Worm (Caenorhabditis elegans) whole organism, midembryonic: Measurements from ENCODE around the gene dpy-28.

Source experiments
- flt-1 ChIP-seq: fragments of 200-800 bp; sonication (Bioruptor generic); IDR thresholded peaks from 2 replicates; pipeline ENCODE4 v1.3.6; 2022; ENCODE audit warnings: missing genetic modification characterization, missing compliant biosample characterization
- klf-2 ChIP-seq: fragments of 200-800 bp; sonication (Bioruptor generic); conservative IDR thresholded peaks from 2 replicates; pipeline ENCODE4 v1.3.6; 2022; ENCODE audit warnings: missing genetic modification reagents, missing genetic modification characterization, missing compliant biosample characterization
- tab-1 ChIP-seq: fragments of 200-800 bp; sonication (Bioruptor generic); IDR thresholded peaks from 2 replicates; pipeline ENCODE4 v1.3.6; 2022; ENCODE audit warnings: missing genetic modification characterization, missing compliant biosample characterization

DNA sequence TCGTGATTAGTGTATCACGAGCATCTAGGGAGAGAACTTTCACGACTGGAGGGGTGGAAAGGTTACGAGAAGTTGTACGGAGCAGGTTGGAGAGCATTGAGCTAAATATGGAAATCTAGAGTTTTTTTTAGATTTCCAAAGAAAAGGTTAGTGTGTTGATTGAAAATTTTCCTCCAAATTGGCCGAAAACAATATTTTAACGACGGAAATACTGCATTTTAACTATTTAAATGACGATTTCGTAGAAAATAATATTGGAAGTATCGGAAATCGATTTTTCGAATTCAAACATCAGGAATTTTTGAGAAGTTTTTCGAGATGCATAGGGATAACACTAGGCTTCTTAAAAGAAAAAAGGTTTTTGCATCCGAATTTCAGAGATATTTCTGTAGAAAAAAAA, 4.5 kb upstream of the dpy-28 start, which contains the start of gene K01G5.10:
- TF ChIP-seq tab-1 = no peak
- TF ChIP-seq klf-2 (GFP tag; lab: Robert Waterston, UW) = no peak
- TF ChIP-seq flt-1 = no peak
